Worm (Caenorhabditis elegans) whole organism, L4 larva: ENCODE results near the gene eri-3.

ENCODE experiments used
- ZK546.5 ChIP-seq, 2 experiments: sonication (generic microtip); optimal IDR thresholded peaks; 2 replicates each; lab custom pipeline; 2017; ENCODE audit warnings: missing biosample characterization in 2 of 2, missing genetic modification characterization in 2 of 2
- ces-1 ChIP-seq: fragments of 150-350 bp; sonication (generic microtip); optimal IDR thresholded peaks from 4 replicates; lab custom pipeline; 2014; ENCODE audit warnings: missing biosample characterization, missing genetic modification reagents, missing genetic modification characterization
- dpl-1 ChIP-seq: fragments of 150-350 bp; optimal IDR thresholded peaks from 2 replicates; lab custom pipeline; 2014; ENCODE audit warnings: missing biosample characterization, missing genetic modification reagents, missing genetic modification characterization
- fos-1 ChIP-seq: fragments of 150-350 bp; optimal IDR thresholded peaks from 2 replicates; lab custom pipeline; 2014; ENCODE audit warnings: missing biosample characterization, missing genetic modification characterization
- lim-7 ChIP-seq: fragments of 200-800 bp; sonication (Bioruptor generic); IDR thresholded peaks from 2 replicates; pipeline ENCODE4 v1.3.6; 2022; ENCODE audit warnings: missing genetic modification characterization, missing compliant biosample characterization
- lsy-2 ChIP-seq, 2 experiments: fragments of 150-350 bp in 1 of 2; sonication (generic microtip) in 1 of 2; optimal IDR thresholded peaks; 2 replicates each; lab custom pipeline; 2014 to 2017; ENCODE audit warnings: missing biosample characterization in 2 of 2, missing genetic modification characterization in 2 of 2
- mdl-1 ChIP-seq, 2 experiments: fragments of 150-350 bp in 1 of 2; sonication (generic microtip) in 1 of 2; optimal IDR thresholded peaks; 2 replicates each; lab custom pipeline; 2014 to 2017; ENCODE audit warnings: missing biosample characterization in 2 of 2, missing genetic modification characterization in 2 of 2
- nhr-237 ChIP-seq: sonication (generic microtip); optimal IDR thresholded peaks from 2 replicates; lab custom pipeline; 2017; ENCODE audit warnings: missing biosample characterization, missing genetic modification characterization
- nhr-25 ChIP-seq: sonication (generic microtip); optimal IDR thresholded peaks from 2 replicates; lab custom pipeline; 2017; ENCODE audit warnings: missing genetic modification characterization, mild to moderate bottlenecking, missing compliant biosample characterization, antibody characterized with exemption, moderate library complexity, borderline replicate concordance; ENCODE audit not compliant: insufficient read depth
- nhr-6 ChIP-seq: fragments of 150-350 bp; optimal IDR thresholded peaks from 2 replicates; lab custom pipeline; 2014; ENCODE audit warnings: missing biosample characterization, missing genetic modification characterization
- nhr-77 ChIP-seq: fragments of 150-350 bp; optimal IDR thresholded peaks from 2 replicates; lab custom pipeline; 2014; ENCODE audit warnings: missing biosample characterization, missing genetic modification characterization
- pha-4 ChIP-seq, 2 experiments: fragments of 150-350 bp in 1 of 2; fragments of 200-800 bp in 1 of 2; sonication (Bioruptor generic) in 1 of 2; IDR thresholded peaks in 1 of 2; optimal IDR thresholded peaks in 1 of 2; 2 replicates each; pipeline versions ENCODE4 v1.3.6 to Lab custom; 2014 to 2022; ENCODE audit warnings: missing genetic modification characterization in 2 of 2, missing genetic modification reagents in 2 of 2, missing biosample characterization in 1 of 2, missing compliant biosample characterization in 1 of 2
- tag-97 ChIP-seq: fragments of 200-800 bp; sonication (Bioruptor generic); IDR thresholded peaks from 2 replicates; pipeline ENCODE4 v1.3.6; 2022; ENCODE audit warnings: missing genetic modification characterization, missing compliant biosample characterization
- zag-1 ChIP-seq: fragments of 150-350 bp; optimal IDR thresholded peaks from 2 replicates; lab custom pipeline; 2014; ENCODE audit warnings: missing biosample characterization, missing genetic modification characterization

DNA sequence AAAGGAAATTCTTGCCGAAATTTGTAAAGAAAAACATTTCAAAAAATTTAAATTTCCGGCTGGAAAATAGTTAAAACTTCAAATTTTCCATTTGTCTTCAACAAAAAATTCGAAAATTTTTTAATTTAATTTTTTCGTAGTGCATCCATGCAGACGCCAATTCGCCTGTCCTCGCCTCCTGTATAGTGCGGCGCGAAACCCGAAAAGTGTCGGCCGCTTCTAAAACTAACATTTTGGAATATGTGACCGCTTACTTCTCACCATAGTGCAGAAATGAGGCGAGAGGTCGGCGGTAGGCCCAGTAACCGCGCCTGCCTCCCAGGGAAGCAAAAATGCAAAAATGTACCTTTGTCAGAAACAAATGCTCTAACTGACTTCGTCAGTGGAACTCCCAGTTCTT, 6.8 kb upstream of the eri-3 start:
- TF ChIP-seq nhr-6 (tag; lab: Kevin White, UChicago), result no peak
- no peak for TF ChIP-seq pha-4 (GFP tag; IDR thresholded peaks at IDR 0.05; lab: Robert Waterston, UW)
- TF ChIP-seq pha-4 (tag; optimal IDR thresholded peaks at IDR 0.05; lab: Kevin White, UChicago), result no peak
- TF ChIP-seq mdl-1 (tag; optimal IDR thresholded peaks at IDR 0.05; lab: Kevin White, UChicago), result no peak
- TF ChIP-seq ces-1, result no peak
- TF ChIP-seq nhr-77, result no peak
- no peak for TF ChIP-seq nhr-237
- TF ChIP-seq lim-7 (GFP tag; lab: Robert Waterston, UW), result no peak
- TF ChIP-seq lsy-2 (tag; optimal IDR thresholded peaks at IDR 0.05; lab: Kevin White, UChicago), result no peak
- no peak for TF ChIP-seq dpl-1 (GFP tag; lab: Kevin White, UChicago)
- no peak for TF ChIP-seq zag-1 (tag; lab: Kevin White, UChicago)
- no peak for TF ChIP-seq tag-97 (GFP tag; lab: Robert Waterston, UW)
- no peak for TF ChIP-seq ZK546.5 (tag; optimal IDR thresholded peaks at IDR 0.05; lab: Kevin White, UChicago)
- TF ChIP-seq fos-1 (tag; lab: Kevin White, UChicago), result no peak
- TF ChIP-seq nhr-25 (tag; lab: Kevin White, UChicago), result no peak
